Worm (Caenorhabditis elegans) whole organism, L2 larva: ENCODE measurements around the gene gas-1.
A peak's percentile ranks its signal among the peaks of the same experiment; 100 is the strongest.

ENCODE experiments used
- C34F6.9 ChIP-seq: fragments of 150-350 bp; optimal IDR thresholded peaks from 2 replicates; lab custom pipeline; 2014; ENCODE audit warnings: missing biosample characterization, missing genetic modification characterization
- F13H6.1 ChIP-seq: sonication (generic microtip); optimal IDR thresholded peaks from 2 replicates; lab custom pipeline; 2016; ENCODE audit warnings: missing genetic modification characterization, missing compliant biosample characterization
- Y55F3AM.14 ChIP-seq: fragments of 200-800 bp; sonication (Bioruptor generic); optimal IDR thresholded peaks from 2 replicates; lab custom pipeline; 2018; ENCODE audit warnings: mild to moderate bottlenecking, missing genetic modification characterization, missing compliant biosample characterization
- ZK546.5 ChIP-seq: sonication (generic microtip); optimal IDR thresholded peaks from 2 replicates; lab custom pipeline; 2017; ENCODE audit warnings: missing biosample characterization, missing genetic modification characterization
- ama-1 ChIP-seq: fragments of 150-350 bp; optimal IDR thresholded peaks from 2 replicates; lab custom pipeline; 2018; ENCODE audit warnings: inconsistent platforms
- ceh-16 ChIP-seq: fragments of 150-350 bp; optimal IDR thresholded peaks from 2 replicates; lab custom pipeline; 2014; ENCODE audit warnings: missing biosample characterization, missing genetic modification characterization
- ceh-82 ChIP-seq: fragments of 150-350 bp; optimal IDR thresholded peaks from 2 replicates; lab custom pipeline; 2014; ENCODE audit warnings: missing biosample characterization, missing genetic modification characterization
- crh-2 ChIP-seq: sonication (generic microtip); optimal IDR thresholded peaks from 2 replicates; lab custom pipeline; 2017; ENCODE audit warnings: missing biosample characterization, missing genetic modification characterization
- dmd-4 ChIP-seq: sonication (generic microtip); optimal IDR thresholded peaks from 2 replicates; lab custom pipeline; 2017; ENCODE audit warnings: missing biosample characterization, missing genetic modification characterization
- egl-27 ChIP-seq: sonication (generic microtip); optimal IDR thresholded peaks from 3 replicates; lab custom pipeline; 2017; ENCODE audit warnings: missing biosample characterization, missing genetic modification reagents, missing genetic modification characterization
- elt-3 ChIP-seq: sonication (generic microtip); optimal IDR thresholded peaks from 2 replicates; lab custom pipeline; 2017; ENCODE audit warnings: missing biosample characterization, missing genetic modification characterization
- fos-1 ChIP-seq: fragments of 150-350 bp; optimal IDR thresholded peaks from 2 replicates; lab custom pipeline; 2014; ENCODE audit warnings: missing biosample characterization, missing genetic modification characterization
- gmeb-1 ChIP-seq: fragments of 150-350 bp; optimal IDR thresholded peaks from 2 replicates; lab custom pipeline; 2014; ENCODE audit warnings: missing biosample characterization, missing genetic modification characterization
- lin-11 ChIP-seq: fragments of 150-350 bp; sonication (generic microtip); optimal IDR thresholded peaks from 2 replicates; lab custom pipeline; 2014; ENCODE audit warnings: missing biosample characterization, missing genetic modification characterization, inconsistent platforms, mixed read lengths
- lin-13 ChIP-seq: fragments of 150-350 bp; optimal IDR thresholded peaks from 2 replicates; lab custom pipeline; 2014; ENCODE audit warnings: missing biosample characterization, missing genetic modification reagents, missing genetic modification characterization
- lin-39 ChIP-seq: fragments of 150-350 bp; optimal IDR thresholded peaks from 2 replicates; lab custom pipeline; 2014; ENCODE audit warnings: missing biosample characterization, missing genetic modification reagents, missing genetic modification characterization
- lsy-2 ChIP-seq, 2 experiments: fragments of 150-350 bp in 1 of 2; sonication (generic microtip) in 1 of 2; optimal IDR thresholded peaks; 2 replicates each; lab custom pipeline; 2014 to 2017; ENCODE audit warnings: missing biosample characterization in 2 of 2, missing genetic modification characterization in 2 of 2
- mab-5 ChIP-seq: fragments of 150-350 bp; optimal IDR thresholded peaks from 2 replicates; lab custom pipeline; 2014; ENCODE audit warnings: missing biosample characterization, missing genetic modification characterization
- mdl-1 ChIP-seq, 2 experiments: fragments of 150-350 bp in 1 of 2; sonication (generic microtip) in 1 of 2; optimal IDR thresholded peaks; 2 replicates each; lab custom pipeline; 2017; ENCODE audit warnings: missing biosample characterization in 2 of 2, missing genetic modification characterization in 2 of 2
- nhr-11 ChIP-seq: fragments of 150-350 bp; optimal IDR thresholded peaks from 2 replicates; lab custom pipeline; 2014; ENCODE audit warnings: missing biosample characterization, missing genetic modification characterization
- nhr-129 ChIP-seq: fragments of 150-350 bp; optimal IDR thresholded peaks from 2 replicates; lab custom pipeline; 2014; ENCODE audit warnings: missing biosample characterization, missing genetic modification characterization
- nhr-21 ChIP-seq: fragments of 150-350 bp; optimal IDR thresholded peaks from 2 replicates; lab custom pipeline; 2014; ENCODE audit warnings: missing biosample characterization, missing genetic modification characterization
- nhr-25 ChIP-seq: fragments of 150-350 bp; sonication (generic microtip); optimal IDR thresholded peaks from 3 replicates; lab custom pipeline; 2014; ENCODE audit warnings: missing biosample characterization, missing genetic modification characterization
- nhr-77 ChIP-seq: fragments of 150-350 bp; optimal IDR thresholded peaks from 2 replicates; lab custom pipeline; 2014; ENCODE audit warnings: missing biosample characterization, missing genetic modification characterization
- peb-1 ChIP-seq: fragments of 150-350 bp; optimal IDR thresholded peaks from 2 replicates; lab custom pipeline; 2014; ENCODE audit warnings: missing biosample characterization, missing genetic modification characterization
- sem-4 ChIP-seq: fragments of 150-350 bp; optimal IDR thresholded peaks from 2 replicates; lab custom pipeline; 2014; ENCODE audit warnings: missing biosample characterization, missing genetic modification reagents, missing genetic modification characterization
- skn-1 ChIP-seq: sonication (generic microtip); optimal IDR thresholded peaks from 2 replicates; lab custom pipeline; 2017; ENCODE audit warnings: missing biosample characterization, missing genetic modification characterization
- sma-3 ChIP-seq: sonication (generic microtip); optimal IDR thresholded peaks from 2 replicates; lab custom pipeline; 2016; ENCODE audit warnings: missing genetic modification reagents, missing genetic modification characterization, missing compliant biosample characterization
- sma-9 ChIP-seq, 2 experiments: fragments of 150-350 bp in 1 of 2; sonication (generic microtip) in 1 of 2; optimal IDR thresholded peaks; 2 replicates each; lab custom pipeline; 2014 to 2016; ENCODE audit warnings: missing genetic modification characterization in 2 of 2, mild to moderate bottlenecking in 1 of 2, missing biosample characterization in 1 of 2, missing compliant biosample characterization in 1 of 2, missing genetic modification reagents in 1 of 2, moderate library complexity in 1 of 2
- snpc-4 ChIP-seq: fragments of 150-350 bp; optimal IDR thresholded peaks from 2 replicates; lab custom pipeline; 2014; ENCODE audit warnings: missing biosample characterization, missing genetic modification characterization
- unc-55 ChIP-seq: fragments of 150-350 bp; sonication (generic microtip); optimal IDR thresholded peaks from 3 replicates; lab custom pipeline; 2014; ENCODE audit warnings: missing biosample characterization, missing genetic modification reagents, missing genetic modification characterization
- unc-62 ChIP-seq: fragments of 150-350 bp; optimal IDR thresholded peaks from 2 replicates; lab custom pipeline; 2014; ENCODE audit warnings: missing biosample characterization, missing genetic modification reagents, missing genetic modification characterization
- zag-1 ChIP-seq: fragments of 150-350 bp; optimal IDR thresholded peaks from 2 replicates; lab custom pipeline; 2014; ENCODE audit warnings: missing biosample characterization, missing genetic modification characterization
- ztf-1 ChIP-seq: fragments of 200-800 bp; sonication (Bioruptor generic); conservative IDR thresholded peaks from 2 replicates; pipeline ENCODE4 v1.3.6; 2022; ENCODE audit warnings: missing genetic modification characterization, missing compliant biosample characterization
- ztf-11 ChIP-seq: sonication (generic microtip); optimal IDR thresholded peaks from 2 replicates; lab custom pipeline; 2017; ENCODE audit warnings: missing biosample characterization, missing genetic modification characterization
- ztf-4 ChIP-seq: fragments of 150-350 bp; optimal IDR thresholded peaks from 2 replicates; lab custom pipeline; 2014; ENCODE audit warnings: missing biosample characterization, missing genetic modification characterization

Gene gas-1

DNA sequence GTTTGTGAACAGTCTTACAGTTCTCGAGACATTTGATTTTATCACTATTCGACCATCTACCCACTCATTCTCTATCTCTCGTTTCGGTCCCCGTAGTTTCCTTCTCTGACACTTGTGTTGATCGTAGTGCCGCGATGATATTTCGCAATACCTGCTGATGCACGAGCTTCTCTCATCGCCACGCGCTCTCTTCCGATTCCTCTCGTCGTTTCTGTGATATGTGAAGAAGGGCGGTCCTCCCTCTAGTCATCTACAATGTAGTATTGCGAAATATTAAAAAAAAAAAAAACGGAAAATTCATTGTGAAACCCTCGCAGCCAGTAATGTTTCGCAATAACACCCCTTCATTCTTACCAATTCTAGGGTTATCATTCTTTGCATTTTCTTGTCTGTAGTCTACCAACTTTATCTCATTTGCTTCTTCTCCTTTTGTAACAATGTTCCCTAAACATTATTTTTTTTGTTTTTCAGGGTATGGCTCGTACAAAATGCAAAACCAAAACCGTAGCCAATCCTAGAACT is 17.4 kb upstream of the gas-1 start, which contains the start of gene nipi-3 (continued):
- TF ChIP-seq nhr-77 (tag; lab: Kevin White, UChicago), result no peak
- peak; percentile 77 for TF ChIP-seq gmeb-1 (tag; lab: Kevin White, UChicago)

DNA sequence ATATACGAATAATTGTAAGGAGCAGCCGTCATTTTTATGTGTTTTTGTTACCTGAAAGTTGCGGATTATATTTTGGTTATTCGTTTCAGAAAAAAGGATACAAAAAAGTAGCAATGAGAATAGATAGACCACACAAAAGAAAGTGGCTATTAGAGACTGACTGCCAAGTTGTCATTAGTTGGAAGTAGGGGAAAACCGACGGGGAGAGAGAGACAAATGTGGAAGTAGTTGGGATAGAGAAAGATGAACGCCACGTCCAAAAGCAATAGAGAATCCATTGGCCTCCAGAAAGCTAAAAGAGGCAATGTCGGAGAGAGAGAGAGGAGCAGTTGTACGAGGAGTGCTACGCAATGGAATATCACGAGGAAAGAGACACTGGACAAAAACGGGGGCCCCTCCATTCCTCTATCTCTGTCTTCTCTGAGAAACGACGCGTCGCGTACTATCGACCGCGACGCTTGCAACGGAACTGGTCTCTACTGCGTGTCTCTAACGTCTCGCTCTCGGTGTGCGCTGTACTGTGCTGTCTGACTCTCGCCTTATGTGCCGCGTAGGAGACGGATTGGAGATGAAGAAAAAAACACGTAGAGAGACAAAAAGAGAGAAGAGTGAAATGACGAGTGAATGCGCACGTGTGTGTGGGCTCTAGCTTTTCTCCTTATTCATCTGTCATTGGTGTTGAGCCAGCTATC is 16.5 kb upstream of the gas-1 start, which contains the start of gene rab-14:
Gene rab-14 (minus strand): TSS at position 51 of the 692 bp plus-strand sequence.
- peak; percentile 59 to 94 for TF ChIP-seq mdl-1 (tag; optimal IDR thresholded peaks at IDR 0.05; lab: Kevin White, UChicago)
- TF ChIP-seq nhr-21 (tag; lab: Kevin White, UChicago), result peak; percentile 70
- TF ChIP-seq peb-1 (tag; lab: Kevin White, UChicago), result no peak
- peak; percentile 51 for TF ChIP-seq egl-27 (tag; lab: Kevin White, UChicago)
- TF ChIP-seq sem-4 (tag; lab: Kevin White, UChicago), result peak; percentile 81
- no peak for TF ChIP-seq skn-1 (tag; lab: Kevin White, UChicago)
- peak; percentile 27 for TF ChIP-seq ceh-82 (tag; lab: Kevin White, UChicago)
- peak; percentile 52 for TF ChIP-seq nhr-25 (tag; lab: Kevin White, UChicago)
- peak; percentile 51 for TF ChIP-seq sma-9 (GFP tag; optimal IDR thresholded peaks at IDR 0.05; lab: Kevin White, UChicago)
- TF ChIP-seq sma-9 (tag; optimal IDR thresholded peaks at IDR 0.05; lab: Kevin White, UChicago), result no peak
- TF ChIP-seq dmd-4, result no peak
- peak; percentile 70 for TF ChIP-seq Y55F3AM.14
- peak; percentile 24 to 81 for TF ChIP-seq lsy-2 (tag; optimal IDR thresholded peaks at IDR 0.05; lab: Kevin White, UChicago)
- peak; percentile 61 for TF ChIP-seq C34F6.9 (tag; lab: Kevin White, UChicago)
- TF ChIP-seq lin-11 (tag; lab: Kevin White, UChicago), result peak; percentile 66
- TF ChIP-seq crh-2 (tag; lab: Kevin White, UChicago), result peak; percentile 76
- TF ChIP-seq unc-62 (GFP tag; lab: Kevin White, UChicago), result no peak
- no peak for TF ChIP-seq ztf-11 (tag; lab: Kevin White, UChicago)
- no peak for TF ChIP-seq ztf-1 (GFP tag; lab: Robert Waterston, UW)
- TF ChIP-seq elt-3 (tag; lab: Kevin White, UChicago), result no peak
- TF ChIP-seq ZK546.5 (tag; lab: Kevin White, UChicago), result no peak
- peak; percentile 29 for TF ChIP-seq snpc-4
- peak; percentile 89 for TF ChIP-seq nhr-129
- no peak for TF ChIP-seq lin-39 (tag; lab: Kevin White, UChicago)
- peak; percentile 84 for TF ChIP-seq zag-1 (tag; lab: Kevin White, UChicago)
- TF ChIP-seq fos-1 (tag; lab: Kevin White, UChicago), result peak; percentile 59
- TF ChIP-seq gmeb-1 (tag; lab: Kevin White, UChicago), result peak; percentile 51
- TF ChIP-seq ceh-16 (tag; lab: Kevin White, UChicago), result peak; percentile 21
- peak; percentile 78 for TF ChIP-seq unc-55 (GFP tag; lab: Kevin White, UChicago)
- TF ChIP-seq ztf-4 (tag; lab: Kevin White, UChicago), result peak; percentile 70
- peak; percentile 80 for TF ChIP-seq F13H6.1 (tag; lab: Kevin White, UChicago)
- TF ChIP-seq lin-13, result peak; percentile 66
- TF ChIP-seq sma-3 (GFP tag; lab: Kevin White, UChicago), result peak; percentile 34
- no peak for TF ChIP-seq ama-1
- peak; percentile 41 for TF ChIP-seq mab-5
- no peak for TF ChIP-seq nhr-11 (tag; lab: Kevin White, UChicago)
- TF ChIP-seq, all 48 proteins: peak for 24

DNA sequence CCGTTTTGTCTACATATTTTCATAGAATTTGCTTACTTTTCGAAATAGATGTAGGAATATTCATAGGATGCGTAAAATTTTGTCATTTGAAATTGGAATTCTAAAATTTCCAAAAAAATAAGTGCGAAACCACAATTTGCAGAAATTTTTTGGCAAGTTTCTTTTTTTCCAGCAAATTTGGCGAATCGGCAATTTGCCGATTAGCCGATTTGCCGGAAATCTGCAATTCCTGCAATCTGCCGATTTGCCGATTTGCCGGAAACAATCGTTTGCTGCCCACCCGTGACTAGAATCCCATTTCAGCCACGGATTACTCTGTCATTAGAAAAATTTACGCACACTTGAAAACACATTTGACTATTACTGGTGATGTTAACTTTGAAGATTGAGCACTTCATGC is 14.0 kb upstream of the gas-1 start:
- TF ChIP-seq gmeb-1 (tag; lab: Kevin White, UChicago) (no peak), sma-9 (GFP tag; optimal IDR thresholded peaks at IDR 0.05; lab: Kevin White, UChicago) (peak; percentile 0), sma-9 (tag; optimal IDR thresholded peaks at IDR 0.05; lab: Kevin White, UChicago) (no peak)
